Worm (Caenorhabditis elegans) whole organism, mixed stage, embryonic: ENCODE measurements around the gene bath-7.

ENCODE experiments used
- M03D4.4 ChIP-seq: sonication (generic microtip); optimal IDR thresholded peaks from 2 replicates; lab custom pipeline; 2017; ENCODE audit warnings: mild to moderate bottlenecking, missing genetic modification characterization, missing compliant biosample characterization
- blmp-1 ChIP-seq: fragments of 150-350 bp; optimal IDR thresholded peaks from 2 replicates; lab custom pipeline; 2014; ENCODE audit warnings: missing biosample characterization, missing genetic modification characterization
- ceh-39 ChIP-seq: fragments of 150-350 bp; optimal IDR thresholded peaks from 2 replicates; lab custom pipeline; 2014; ENCODE audit warnings: missing biosample characterization, missing genetic modification characterization
- ceh-43 ChIP-seq: fragments of 200-800 bp; sonication (Bioruptor generic); optimal IDR thresholded peaks from 2 replicates; lab custom pipeline; 2018; ENCODE audit warnings: mild to moderate bottlenecking, missing genetic modification characterization, moderate library complexity, missing compliant biosample characterization
- ceh-83 ChIP-seq: fragments of 200-800 bp; sonication (Bioruptor generic); optimal IDR thresholded peaks from 2 replicates; lab custom pipeline; 2018; ENCODE audit warnings: mild to moderate bottlenecking, missing genetic modification characterization, missing compliant biosample characterization
- ces-1 ChIP-seq: fragments of 150-350 bp; optimal IDR thresholded peaks from 2 replicates; lab custom pipeline; 2014; ENCODE audit warnings: missing biosample characterization, missing genetic modification reagents, missing genetic modification characterization
- cnd-1 ChIP-seq: fragments of 200-800 bp; sonication (Bioruptor generic); optimal IDR thresholded peaks from 2 replicates; lab custom pipeline; 2018; ENCODE audit warnings: mild to moderate bottlenecking, missing genetic modification characterization, missing compliant biosample characterization
- drap-1 ChIP-seq: fragments of 200-800 bp; sonication (Bioruptor generic); optimal IDR thresholded peaks from 3 replicates; lab custom pipeline; 2018; ENCODE audit warnings: mild to moderate bottlenecking, missing genetic modification characterization, missing compliant biosample characterization
- elt-3 ChIP-seq: fragments of 150-350 bp; optimal IDR thresholded peaks from 2 replicates; lab custom pipeline; 2014; ENCODE audit warnings: missing biosample characterization, missing genetic modification characterization
- ham-2 ChIP-seq: fragments of 200-800 bp; sonication (Bioruptor generic); optimal IDR thresholded peaks from 2 replicates; lab custom pipeline; 2018; ENCODE audit warnings: mild to moderate bottlenecking, missing genetic modification characterization, missing compliant biosample characterization
- hlh-1 ChIP-seq: fragments of 150-350 bp; optimal IDR thresholded peaks from 2 replicates; lab custom pipeline; 2014; ENCODE audit warnings: missing biosample characterization, missing genetic modification reagents, missing genetic modification characterization
- lin-13 ChIP-seq: fragments of 150-350 bp; optimal IDR thresholded peaks from 2 replicates; lab custom pipeline; 2014; ENCODE audit warnings: missing biosample characterization, missing genetic modification characterization
- lin-32 ChIP-seq: fragments of 200-800 bp; sonication (Bioruptor generic); optimal IDR thresholded peaks from 2 replicates; lab custom pipeline; 2018; ENCODE audit warnings: mild to moderate bottlenecking, missing genetic modification characterization, missing compliant biosample characterization
- lsy-2 ChIP-seq: fragments of 150-350 bp; optimal IDR thresholded peaks from 2 replicates; lab custom pipeline; 2014; ENCODE audit warnings: missing biosample characterization, missing genetic modification characterization
- mab-5 ChIP-seq: fragments of 150-350 bp; optimal IDR thresholded peaks from 2 replicates; lab custom pipeline; 2014; ENCODE audit warnings: missing biosample characterization, missing genetic modification characterization
- mep-1 ChIP-seq: fragments of 150-350 bp; optimal IDR thresholded peaks from 2 replicates; lab custom pipeline; 2017; ENCODE audit warnings: missing biosample characterization, missing genetic modification reagents, missing genetic modification characterization, inconsistent platforms
- mls-2 ChIP-seq: sonication (generic microtip); optimal IDR thresholded peaks from 2 replicates; lab custom pipeline; 2016; ENCODE audit warnings: mild to moderate bottlenecking, missing genetic modification characterization, moderate library complexity, missing compliant biosample characterization
- nhr-12 ChIP-seq: fragments of 150-350 bp; optimal IDR thresholded peaks from 2 replicates; lab custom pipeline; 2014; ENCODE audit warnings: missing biosample characterization, missing genetic modification characterization
- nhr-2 ChIP-seq: fragments of 150-350 bp; optimal IDR thresholded peaks from 2 replicates; lab custom pipeline; 2014; ENCODE audit warnings: missing biosample characterization, missing genetic modification characterization
- nhr-237 ChIP-seq: fragments of 150-350 bp; optimal IDR thresholded peaks from 2 replicates; lab custom pipeline; 2014; ENCODE audit warnings: missing biosample characterization, missing genetic modification characterization
- nhr-28 ChIP-seq: fragments of 150-350 bp; optimal IDR thresholded peaks from 2 replicates; lab custom pipeline; 2014; ENCODE audit warnings: missing biosample characterization, missing genetic modification characterization
- nhr-76 ChIP-seq: sonication (generic microtip); optimal IDR thresholded peaks from 2 replicates; lab custom pipeline; 2017; ENCODE audit warnings: missing biosample characterization, missing genetic modification characterization
- pha-4 ChIP-seq: fragments of 150-350 bp; optimal IDR thresholded peaks from 2 replicates; lab custom pipeline; 2018; ENCODE audit warnings: missing biosample characterization, missing genetic modification reagents, missing genetic modification characterization
- sem-2 ChIP-seq: fragments of 200-800 bp; sonication (Bioruptor generic); optimal IDR thresholded peaks from 2 replicates; lab custom pipeline; 2018; ENCODE audit warnings: mild to moderate bottlenecking, missing genetic modification characterization, missing compliant biosample characterization
- snpc-4 ChIP-seq: fragments of 150-350 bp; optimal IDR thresholded peaks from 2 replicates; lab custom pipeline; 2014; ENCODE audit warnings: missing biosample characterization, missing genetic modification characterization
- sptf-1 ChIP-seq: sonication (generic microtip); optimal IDR thresholded peaks from 2 replicates; lab custom pipeline; 2017; ENCODE audit warnings: mild to moderate bottlenecking, missing genetic modification characterization, moderate library complexity, missing compliant biosample characterization
- tbx-8 ChIP-seq: fragments of 200-800 bp; sonication (Bioruptor generic); optimal IDR thresholded peaks from 2 replicates; lab custom pipeline; 2018; ENCODE audit warnings: mild to moderate bottlenecking, missing genetic modification characterization, moderate library complexity, missing compliant biosample characterization
- unc-120 ChIP-seq: sonication (generic microtip); optimal IDR thresholded peaks from 2 replicates; lab custom pipeline; 2017; ENCODE audit warnings: missing genetic modification characterization, missing compliant biosample characterization; ENCODE audit not compliant: poor library complexity, severe bottlenecking
- unc-39 ChIP-seq: fragments of 150-350 bp; optimal IDR thresholded peaks from 2 replicates; lab custom pipeline; 2014; ENCODE audit warnings: missing biosample characterization, missing genetic modification characterization
- unc-62 ChIP-seq: fragments of 150-350 bp; optimal IDR thresholded peaks from 2 replicates; lab custom pipeline; 2014; ENCODE audit warnings: missing biosample characterization, missing genetic modification reagents, missing genetic modification characterization
- zip-8 ChIP-seq: fragments of 150-350 bp; optimal IDR thresholded peaks from 2 replicates; lab custom pipeline; 2014; ENCODE audit warnings: missing biosample characterization, missing genetic modification characterization
- ztf-11 ChIP-seq: fragments of 150-350 bp; optimal IDR thresholded peaks from 2 replicates; lab custom pipeline; 2014; ENCODE audit warnings: missing biosample characterization, missing genetic modification characterization

The bath-7 gene

DNA sequence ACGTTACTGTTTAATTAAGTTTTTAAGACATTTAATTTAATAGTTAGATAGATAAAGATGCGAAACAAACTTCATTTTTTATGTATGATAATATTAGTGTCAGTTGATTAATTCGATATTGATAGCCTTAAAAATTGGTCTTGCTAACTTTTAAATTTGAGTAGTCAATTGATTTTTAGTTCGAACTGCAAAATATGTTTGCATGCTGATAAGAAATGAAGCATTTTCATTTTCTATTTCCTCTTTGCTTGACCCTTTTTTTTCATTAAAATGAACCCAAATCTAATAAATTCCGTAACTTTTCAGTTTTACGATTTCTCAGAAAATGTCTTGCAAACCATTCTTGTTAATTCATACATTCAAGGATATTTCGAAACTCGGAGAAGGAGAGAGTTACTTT, 15.8 kb downstream of the bath-7 start, which contains the start of gene math-22:
math-22 (plus strand) TSS at position 301 of the 400 bp plus-strand sequence.
- TF ChIP-seq elt-3 (no peak), nhr-28 (no peak), unc-62 (GFP tag; lab: Kevin White, UChicago) (no peak), mls-2 (tag; lab: Kevin White, UChicago) (no peak), drap-1 (GFP tag; lab: Kevin White, UChicago) (no peak), ztf-11 (tag; lab: Kevin White, UChicago) (no peak), mab-5 (tag; lab: Kevin White, UChicago) (no peak), mep-1 (no peak), lin-32 (GFP tag; lab: Kevin White, UChicago) (no peak)

DNA sequence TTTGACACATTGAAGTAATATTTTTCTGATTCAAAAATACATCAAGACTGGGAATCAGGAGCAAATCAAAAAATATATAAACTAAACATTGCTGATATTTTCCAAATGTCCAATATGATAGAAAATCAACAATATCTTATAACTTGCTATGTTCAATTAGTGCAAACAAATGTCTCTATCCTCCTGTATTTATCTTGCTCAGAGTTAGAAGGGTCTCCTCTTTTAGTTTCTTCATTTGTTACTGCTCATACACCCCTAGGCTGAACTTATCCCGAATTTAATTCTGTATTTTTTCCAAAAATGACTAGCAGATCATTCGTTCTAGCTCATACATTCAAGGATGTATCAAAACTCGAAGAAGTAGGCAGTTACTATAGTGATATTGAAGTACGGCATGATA, 18.9 kb downstream of the bath-7 start, which contains the start of gene math-23:
math-23 (plus strand) TSS at position 301 of the 400 bp plus-strand sequence.
- TF ChIP-seq nhr-28 (no peak), M03D4.4 (tag; lab: Kevin White, UChicago) (no peak), ham-2 (no peak), unc-120 (tag; lab: Kevin White, UChicago) (no peak), sptf-1 (tag; lab: Kevin White, UChicago) (no peak), mep-1 (no peak), cnd-1 (tag; lab: Kevin White, UChicago) (no peak), nhr-76 (tag; lab: Kevin White, UChicago) (no peak), mls-2 (tag; lab: Kevin White, UChicago) (no peak), ceh-43 (GFP tag; lab: Kevin White, UChicago) (no peak), lin-13 (tag; lab: Kevin White, UChicago) (no peak), ces-1 (GFP tag; lab: Kevin White, UChicago) (no peak), nhr-12 (tag; lab: Kevin White, UChicago) (no peak), tbx-8 (no peak), hlh-1 (tag; lab: Kevin White, UChicago) (no peak), mab-5 (tag; lab: Kevin White, UChicago) (no peak), lin-32 (GFP tag; lab: Kevin White, UChicago) (no peak), snpc-4 (tag; lab: Kevin White, UChicago) (no peak)
- TF ChIP-seq, all 35 proteins: peak for 0

DNA sequence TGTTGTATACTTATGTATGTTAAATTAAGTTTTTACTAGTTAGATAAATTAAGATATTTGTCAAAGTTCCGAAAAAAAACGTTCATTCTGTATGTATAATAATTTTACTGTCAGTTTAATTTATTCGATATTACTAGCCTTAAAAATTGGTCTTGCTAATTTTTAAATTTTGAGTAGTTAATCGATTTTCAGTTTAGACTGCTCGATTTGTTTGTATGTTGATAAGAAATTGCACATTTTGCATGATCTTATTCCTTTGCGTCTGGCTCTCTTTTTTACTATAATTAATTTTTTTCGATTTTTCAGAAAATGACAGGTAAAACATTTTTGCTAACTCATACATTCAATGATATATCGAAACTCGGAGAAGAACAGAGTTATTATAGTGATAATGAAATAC, 21.0 kb downstream of the bath-7 start, which contains the start of gene math-24:
math-24 (plus strand) TSS at position 301 of the 400 bp plus-strand sequence.
- TF ChIP-seq lsy-2 (tag; lab: Kevin White, UChicago) = no peak
- no peak for TF ChIP-seq sem-2
- no peak for TF ChIP-seq tbx-8
- TF ChIP-seq unc-39 (tag; lab: Kevin White, UChicago) = no peak
- TF ChIP-seq sptf-1 (tag; lab: Kevin White, UChicago) = no peak
- TF ChIP-seq pha-4 (tag; lab: Kevin White, UChicago) = no peak
- TF ChIP-seq hlh-1 (tag; lab: Kevin White, UChicago) = no peak
- no peak for TF ChIP-seq zip-8 (tag; lab: Kevin White, UChicago)
- no peak for TF ChIP-seq ceh-43 (GFP tag; lab: Kevin White, UChicago)
- TF ChIP-seq blmp-1 = no peak
- no peak for TF ChIP-seq mab-5 (tag; lab: Kevin White, UChicago)
- no peak for TF ChIP-seq unc-120 (tag; lab: Kevin White, UChicago)
- TF ChIP-seq ces-1 (GFP tag; lab: Kevin White, UChicago) = no peak
- no peak for TF ChIP-seq ham-2
- no peak for TF ChIP-seq mls-2 (tag; lab: Kevin White, UChicago)
- TF ChIP-seq ceh-83 (GFP tag; lab: Kevin White, UChicago) = no peak
- no peak for TF ChIP-seq nhr-2
- TF ChIP-seq lin-13 (tag; lab: Kevin White, UChicago) = no peak
- no peak for TF ChIP-seq elt-3

DNA sequence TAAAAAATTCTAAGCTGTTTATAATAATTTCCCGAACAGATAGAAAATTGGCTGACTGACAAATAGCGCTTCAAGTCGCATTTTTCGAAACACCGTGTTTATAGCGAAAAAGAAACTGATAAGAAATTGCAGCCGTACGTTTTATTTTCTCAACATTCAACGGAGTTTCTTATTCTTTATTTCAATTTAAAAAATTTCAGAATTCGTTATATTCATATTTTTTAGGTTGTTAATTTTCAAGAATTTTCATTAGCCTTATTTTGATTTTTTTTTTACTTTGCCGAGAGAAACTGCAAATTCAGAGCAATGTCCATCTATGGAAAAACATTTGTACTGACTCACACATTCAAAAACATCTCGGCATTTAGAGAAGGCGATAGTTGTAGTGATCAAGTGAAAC, 23.0 kb downstream of the bath-7 start, which contains the start of gene C46F9.6:
C46F9.6 (plus strand) TSS at position 301 of the 400 bp plus-strand sequence.
- no peak for TF ChIP-seq unc-62 (GFP tag; lab: Kevin White, UChicago)
- no peak for TF ChIP-seq pha-4 (tag; lab: Kevin White, UChicago)
- TF ChIP-seq mls-2 (tag; lab: Kevin White, UChicago) = no peak
- TF ChIP-seq sem-2 = no peak
- TF ChIP-seq nhr-12 (tag; lab: Kevin White, UChicago) = no peak
- TF ChIP-seq ceh-83 (GFP tag; lab: Kevin White, UChicago) = no peak
- TF ChIP-seq ceh-39 (tag; lab: Kevin White, UChicago) = no peak
- TF ChIP-seq hlh-1 (tag; lab: Kevin White, UChicago) = no peak
- no peak for TF ChIP-seq nhr-2
- TF ChIP-seq nhr-237 = no peak
- no peak for TF ChIP-seq ces-1 (GFP tag; lab: Kevin White, UChicago)
- TF ChIP-seq ceh-43 (GFP tag; lab: Kevin White, UChicago) = no peak
- no peak for TF ChIP-seq ham-2
- no peak for TF ChIP-seq nhr-28
- TF ChIP-seq lin-13 (tag; lab: Kevin White, UChicago) = no peak
